Fruit fly (Drosophila melanogaster): Measurements from ENCODE around the gene Ca-alpha1T.

DNA sequence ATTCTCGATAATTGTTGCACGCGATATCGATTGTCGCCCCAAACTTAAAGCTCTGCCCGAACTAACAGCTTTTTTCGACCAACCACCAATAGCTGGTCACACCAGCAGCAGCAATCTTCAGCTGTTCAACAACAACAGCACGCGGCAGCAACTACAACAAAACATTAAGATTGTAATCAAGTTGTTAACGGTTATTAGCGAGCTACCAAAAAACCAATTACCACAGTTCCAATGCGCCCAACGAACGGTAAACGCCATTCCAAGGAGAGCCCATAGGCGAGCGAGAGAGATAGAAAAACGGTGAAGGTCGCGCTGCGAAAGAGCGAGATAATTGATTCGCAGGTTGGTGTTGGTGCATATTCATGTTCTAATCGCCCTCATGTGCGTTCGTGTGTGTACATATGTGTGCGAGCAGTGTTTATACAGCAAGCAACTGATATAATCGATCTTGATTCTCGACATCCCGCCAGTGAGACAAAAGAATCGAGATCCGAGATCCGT lies 27.6 kb upstream of the Ca-alpha1T start, which contains the start of gene Efr:
- TF ChIP-seq CG8478 (optimal IDR thresholded peaks at IDR 0.05): no peak
- TF ChIP-seq pan (optimal IDR thresholded peaks at IDR 0.05): no peak
- TF ChIP-seq psq (optimal IDR thresholded peaks at IDR 0.05): no peak
- TF ChIP-seq Dll (optimal IDR thresholded peaks at IDR 0.05): no peak
- no peak for TF ChIP-seq usp (GFP tag; optimal IDR thresholded peaks at IDR 0.05)

Measured in whole organism.